Fruit fly (Drosophila melanogaster): ENCODE data around the gene Hipk.

The Hipk gene

dm6 chr3L:533807-534206 lies 9.1 kb upstream of the Hipk start (continued):
- no peak for TF ChIP-seq peb (GFP tag; IDR thresholded peaks at IDR 0.05)
- TF ChIP-seq CG31365 (tag; optimal IDR thresholded peaks at IDR 0.05): no peak
- TF ChIP-seq unc-4 (GFP tag; IDR thresholded peaks at IDR 0.05; ENCODE audit: partially characterized antibody): peak; percentile 46; the same call in 1 of the 2 replicates
- no peak for TF ChIP-seq CG6813 (GFP tag; optimal IDR thresholded peaks at IDR 0.05)
- TF ChIP-seq Med (GFP tag): peak; percentile 73
- peak; percentile 19 for TF ChIP-seq phol (tag; optimal IDR thresholded peaks at IDR 0.05)
- no peak for TF ChIP-seq CG13775 (GFP tag; optimal IDR thresholded peaks at IDR 0.05)
- TF ChIP-seq bowl (GFP tag; IDR thresholded peaks at IDR 0.05): no peak
- no peak for TF ChIP-seq prd (optimal IDR thresholded peaks at IDR 0.05)
- peak; percentile 44; the same call in 2 of the 3 replicates for TF ChIP-seq prd (GFP tag; IDR thresholded peaks at IDR 0.05)
- no peak for TF ChIP-seq Mrtf (GFP tag; IDR thresholded peaks at IDR 0.05)
- no peak for TF ChIP-seq crol (GFP tag; IDR thresholded peaks at IDR 0.05)
- no peak for TF ChIP-seq Rx (GFP tag; IDR thresholded peaks at IDR 0.05)
- TF ChIP-seq Doc3 (GFP tag; IDR thresholded peaks at IDR 0.05; ENCODE audit: partially characterized antibody): peak; percentile 69
- no peak for TF ChIP-seq aop (GFP tag; IDR thresholded peaks at IDR 0.05)
- no peak for TF ChIP-seq twi (tag; optimal IDR thresholded peaks at IDR 0.05)
- TF ChIP-seq lilli (GFP tag; optimal IDR thresholded peaks at IDR 0.05): peak; percentile 8
- TF ChIP-seq nmo (GFP tag; optimal IDR thresholded peaks at IDR 0.05): no peak
- no peak for TF ChIP-seq CG7556 (GFP tag; optimal IDR thresholded peaks at IDR 0.05)
- TF ChIP-seq bsh (GFP tag; optimal IDR thresholded peaks at IDR 0.05): peak in 1 of 2 experiments; percentile 55
- TF ChIP-seq CG7963 (GFP tag; IDR thresholded peaks at IDR 0.05; ENCODE audit: partially characterized antibody): no peak
- TF ChIP-seq cato (GFP tag; optimal IDR thresholded peaks at IDR 0.05; ENCODE audit: borderline replicate concordance): no peak
- no peak for TF ChIP-seq Opbp (GFP tag; IDR thresholded peaks at IDR 0.05; ENCODE audit: partially characterized antibody)
- 0 out of 2 replicates have a peak, but pooled peaks have one; percentile 25 for TF ChIP-seq CG31441 (GFP tag; IDR thresholded peaks at IDR 0.05)
- TF ChIP-seq caup (GFP tag; optimal IDR thresholded peaks at IDR 0.05; ENCODE audit: severe bottlenecking): no peak
- TF ChIP-seq CG14667 (GFP tag; IDR thresholded peaks at IDR 0.05): peak; percentile 32; the same call in 1 of the 2 replicates
- peak; percentile 46; the same call in 1 of the 2 replicates for TF ChIP-seq sob (GFP tag; IDR thresholded peaks at IDR 0.05)
- TF ChIP-seq trh (GFP tag; optimal IDR thresholded peaks at IDR 0.05): no peak
- TF ChIP-seq nerfin-2 (GFP tag; IDR thresholded peaks at IDR 0.05; ENCODE audit: partially characterized antibody): no peak
- peak; percentile 3 for TF ChIP-seq Oli (tag; optimal IDR thresholded peaks at IDR 0.05)
- TF ChIP-seq nerfin-1 (tag; optimal IDR thresholded peaks at IDR 0.05): no peak
- TF ChIP-seq CG14860 (GFP tag; IDR thresholded peaks at IDR 0.05; ENCODE audit: partially characterized antibody): no peak; the same call in 2 of the 3 replicates
- peak; percentile 37 for TF ChIP-seq Sox102F (GFP tag; optimal IDR thresholded peaks at IDR 0.05)
- TF ChIP-seq CG14050 (GFP tag; IDR thresholded peaks at IDR 0.05): no peak
- no peak for TF ChIP-seq CG10565 (GFP tag; optimal IDR thresholded peaks at IDR 0.05)
- TF ChIP-seq esg (GFP tag; conservative IDR thresholded peaks at IDR 0.05): peak; percentile 22; the same call in 1 of the 2 replicates
- peak; percentile 22 for TF ChIP-seq CG12391 (tag; optimal IDR thresholded peaks at IDR 0.05)
- TF ChIP-seq CG6654 (GFP tag; optimal IDR thresholded peaks at IDR 0.05): no peak
- TF ChIP-seq NC2β (GFP tag; optimal IDR thresholded peaks at IDR 0.05): no peak
- peak; percentile 81 for TF ChIP-seq Dll (GFP tag; IDR thresholded peaks at IDR 0.05; ENCODE audit: partially characterized antibody)
- no peak for TF ChIP-seq CG12299 (tag; optimal IDR thresholded peaks at IDR 0.05)
- peak; percentile 33 for TF ChIP-seq unpg (GFP tag; optimal IDR thresholded peaks at IDR 0.05)
- peak; percentile 55 for TF ChIP-seq hbn (GFP tag; IDR thresholded peaks at IDR 0.05; ENCODE audit: partially characterized antibody)
- TF ChIP-seq Ravus (GFP tag; IDR thresholded peaks at IDR 0.05): no peak
- no peak for TF ChIP-seq gfzf (GFP tag; optimal IDR thresholded peaks at IDR 0.05)
- TF ChIP-seq CG11456 (GFP tag; IDR thresholded peaks at IDR 0.05): peak; percentile 65; the same call in 1 of the 3 replicates
- no peak for TF ChIP-seq repo (GFP tag; optimal IDR thresholded peaks at IDR 0.05)
- TF ChIP-seq CG10654 (GFP tag; optimal IDR thresholded peaks at IDR 0.05): no peak
- no peak for TF ChIP-seq CG1832 (GFP tag; optimal IDR thresholded peaks at IDR 0.05)
- no peak for TF ChIP-seq Atf3 (GFP tag; optimal IDR thresholded peaks at IDR 0.05)

Measured in whole organism, embryonic.